Fruit fly (Drosophila melanogaster) whole organism, embryonic: ENCODE measurements around the gene CG4025.

Experiments used
- CG10366 ChIP-seq: fragments of 200-800 bp; sonication (Bioruptor generic); IDR thresholded peaks from 2 replicates; pipeline ENCODE4 v1.3.6; 2022; ENCODE audit warnings: missing biosample characterization, missing genetic modification characterization
- CG11247 ChIP-seq: fragments of 200-800 bp; sonication (Bioruptor generic); IDR thresholded peaks from 2 replicates; pipeline ENCODE4 v1.3.6; 2022; ENCODE audit warnings: missing biosample characterization, missing genetic modification characterization
- CG11695 ChIP-seq: fragments of 200-800 bp; sonication (Bioruptor generic); IDR thresholded peaks from 3 replicates; pipeline ENCODE4 v1.3.6; 2022; ENCODE audit warnings: missing biosample characterization, missing genetic modification characterization
- CG11696 ChIP-seq: fragments of 200-800 bp; sonication (Bioruptor generic); IDR thresholded peaks from 2 replicates; pipeline ENCODE4 v1.3.6; 2022; ENCODE audit warnings: missing biosample characterization, missing genetic modification characterization
- CG11723 ChIP-seq: fragments of 200-800 bp; sonication (Bioruptor generic); optimal IDR thresholded peaks from 2 replicates; lab custom pipeline; 2017; ENCODE audit warnings: missing biosample characterization, mild to moderate bottlenecking, missing genetic modification characterization
- CG12391 ChIP-seq: fragments of 200-800 bp; sonication (Bioruptor generic); optimal IDR thresholded peaks from 3 replicates; lab custom pipeline; 2018; ENCODE audit warnings: missing biosample characterization, mild to moderate bottlenecking, missing genetic modification characterization, moderate library complexity
- CG13123 ChIP-seq: fragments of 200-800 bp; sonication (Bioruptor generic); optimal IDR thresholded peaks from 2 replicates; lab custom pipeline; 2016; ENCODE audit warnings: missing biosample characterization, missing genetic modification characterization
- CG13287 ChIP-seq: fragments of 200-800 bp; sonication (Bioruptor generic); IDR thresholded peaks from 2 replicates; pipeline ENCODE4 v1.3.6; 2022; ENCODE audit warnings: missing biosample characterization, missing genetic modification characterization; ENCODE audit not compliant: partially characterized antibody
- CG18262 ChIP-seq: fragments of 200-800 bp; optimal IDR thresholded peaks from 3 replicates; lab custom pipeline; 2019; ENCODE audit warnings: missing biosample characterization, mild to moderate bottlenecking, missing genetic modification characterization, moderate library complexity
- CG18599 ChIP-seq: fragments of 200-800 bp; sonication (Bioruptor generic); optimal IDR thresholded peaks from 3 replicates; lab custom pipeline; 2017; ENCODE audit warnings: missing biosample characterization, missing genetic modification characterization, mild to moderate bottlenecking, moderate library complexity, missing genetic modification reagents
- CG18764 ChIP-seq: fragments of 200-800 bp; sonication (Bioruptor generic); optimal IDR thresholded peaks from 3 replicates; lab custom pipeline; 2016; ENCODE audit warnings: missing biosample characterization, missing genetic modification characterization
- CG3281 ChIP-seq: fragments of 200-800 bp; sonication (Bioruptor generic); optimal IDR thresholded peaks from 3 replicates; lab custom pipeline; 2017; ENCODE audit warnings: missing biosample characterization, mild to moderate bottlenecking, missing genetic modification characterization
- CG4360 ChIP-seq: fragments of 200-800 bp; sonication (Bioruptor generic); IDR thresholded peaks from 2 replicates; pipeline ENCODE4 v1.3.6; 2022; ENCODE audit warnings: missing biosample characterization, missing genetic modification characterization
- CG4730 ChIP-seq: fragments of 200-800 bp; sonication (Bioruptor generic); IDR thresholded peaks from 2 replicates; pipeline ENCODE4 v1.3.6; 2022; ENCODE audit warnings: missing biosample characterization, missing genetic modification characterization
- CG5953 ChIP-seq: fragments of 200-800 bp; sonication (Bioruptor generic); IDR thresholded peaks from 2 replicates; pipeline ENCODE4 v1.3.6; 2022; ENCODE audit warnings: missing biosample characterization, missing genetic modification characterization
- CG7839 ChIP-seq: fragments of 200-800 bp; sonication (Bioruptor generic); optimal IDR thresholded peaks from 3 replicates; lab custom pipeline; 2018; ENCODE audit warnings: missing biosample characterization, mild to moderate bottlenecking, missing genetic modification characterization, moderate library complexity
- CG8089 ChIP-seq: fragments of 200-800 bp; sonication (Bioruptor generic); optimal IDR thresholded peaks from 3 replicates; lab custom pipeline; 2016; ENCODE audit warnings: missing biosample characterization, missing genetic modification characterization
- CG8944 ChIP-seq: fragments of 200-800 bp; sonication (Bioruptor generic); optimal IDR thresholded peaks from 3 replicates; lab custom pipeline; 2016; ENCODE audit warnings: missing biosample characterization, missing genetic modification characterization
- Chrac-16 ChIP-seq: fragments of 200-800 bp; sonication (Bioruptor generic); optimal IDR thresholded peaks from 3 replicates; lab custom pipeline; 2016; ENCODE audit warnings: missing biosample characterization, missing genetic modification characterization
- D19B ChIP-seq: fragments of 200-800 bp; sonication (Bioruptor generic); optimal IDR thresholded peaks from 2 replicates; lab custom pipeline; 2017; ENCODE audit warnings: missing biosample characterization, mild to moderate bottlenecking, missing genetic modification characterization
- Dp ChIP-seq: fragments of 200-800 bp; sonication (Bioruptor generic); optimal IDR thresholded peaks from 2 replicates; lab custom pipeline; 2018; ENCODE audit warnings: missing biosample characterization, mild to moderate bottlenecking, missing genetic modification characterization, moderate library complexity
- H15 ChIP-seq: fragments of 200-800 bp; sonication (Bioruptor generic); IDR thresholded peaks from 3 replicates; pipeline ENCODE4 v1.3.6; 2022; ENCODE audit warnings: missing biosample characterization, missing genetic modification characterization
- Hand ChIP-seq: fragments of 200-800 bp; sonication (Bioruptor generic); optimal IDR thresholded peaks from 2 replicates; lab custom pipeline; 2017; ENCODE audit warnings: mild to moderate bottlenecking, missing biosample characterization, missing genetic modification reagents, missing genetic modification characterization
- Hr78 ChIP-seq, 2 experiments: fragments of 200-800 bp in 1 of 2; fragments of >200 bp in 1 of 2; sonication (Bioruptor generic) in 1 of 2; optimal IDR thresholded peaks; 2 replicates each; lab custom pipeline; 2017 to 2019; ENCODE audit warnings: missing biosample characterization in 2 of 2, missing genetic modification characterization in 2 of 2, mild to moderate bottlenecking in 1 of 2, moderate library complexity in 1 of 2
- Lpt ChIP-seq: fragments of >200 bp; optimal IDR thresholded peaks from 2 replicates; lab custom pipeline; 2018; ENCODE audit warnings: missing biosample characterization, missing genetic modification characterization
- Poxn ChIP-seq: fragments of 200-800 bp; sonication (Bioruptor generic); IDR thresholded peaks from 2 replicates; pipeline ENCODE4 v1.3.6; 2022; ENCODE audit warnings: missing biosample characterization, missing genetic modification characterization
- Ravus ChIP-seq: fragments of 200-800 bp; sonication (Bioruptor generic); IDR thresholded peaks from 2 replicates; pipeline ENCODE4 v1.3.6; 2022; ENCODE audit warnings: missing biosample characterization, missing genetic modification characterization
- Ssrp ChIP-seq: fragments of 200-800 bp; sonication (Bioruptor generic); optimal IDR thresholded peaks from 2 replicates; lab custom pipeline; 2018; ENCODE audit warnings: missing biosample characterization, mild to moderate bottlenecking, missing genetic modification characterization, moderate library complexity
- Usf ChIP-seq: fragments of 200-800 bp; sonication (Bioruptor generic); optimal IDR thresholded peaks from 2 replicates; lab custom pipeline; 2017; ENCODE audit warnings: missing genotype, missing biosample characterization, missing genetic modification characterization
- Vsx1 ChIP-seq: fragments of 200-800 bp; sonication (Bioruptor generic); optimal IDR thresholded peaks from 2 replicates; lab custom pipeline; 2017; ENCODE audit warnings: missing biosample characterization, mild to moderate bottlenecking, missing genetic modification characterization, missing genetic modification reagents
- dan ChIP-seq: fragments of 200-800 bp; sonication (Bioruptor generic); IDR thresholded peaks from 2 replicates; pipeline ENCODE4 v1.3.6; 2022; ENCODE audit warnings: missing biosample characterization, missing genetic modification characterization
- danr ChIP-seq: fragments of 200-800 bp; sonication (Bioruptor generic); IDR thresholded peaks from 2 replicates; pipeline ENCODE4 v1.3.6; 2022; ENCODE audit warnings: missing biosample characterization, missing genetic modification characterization
- ems ChIP-seq: fragments of 200-800 bp; sonication (Bioruptor generic); optimal IDR thresholded peaks from 3 replicates; lab custom pipeline; 2016; ENCODE audit warnings: missing biosample characterization, missing genetic modification characterization
- gfzf ChIP-seq: fragments of 200-800 bp; sonication (Bioruptor generic); optimal IDR thresholded peaks from 2 replicates; lab custom pipeline; 2016; ENCODE audit warnings: missing biosample characterization, mild to moderate bottlenecking, missing genetic modification characterization, moderate library complexity
- inv ChIP-seq: fragments of 200-800 bp; sonication (Bioruptor generic); IDR thresholded peaks from 2 replicates; pipeline ENCODE4 v1.3.6; 2022; ENCODE audit warnings: missing biosample characterization, missing genetic modification characterization; ENCODE audit not compliant: partially characterized antibody
- kni ChIP-seq: fragments of 200-800 bp; sonication (Bioruptor generic); optimal IDR thresholded peaks from 3 replicates; lab custom pipeline; 2017; ENCODE audit warnings: mild to moderate bottlenecking, missing biosample characterization, missing genetic modification reagents, missing genetic modification characterization
- nerfin-1 ChIP-seq: fragments of 200-800 bp; sonication (Bioruptor generic); optimal IDR thresholded peaks from 3 replicates; lab custom pipeline; 2019; ENCODE audit warnings: missing biosample characterization, mild to moderate bottlenecking, missing genetic modification characterization, moderate library complexity
- oc ChIP-seq: fragments of 200-800 bp; sonication (Bioruptor generic); optimal IDR thresholded peaks from 2 replicates; lab custom pipeline; 2018; ENCODE audit warnings: missing biosample characterization, mild to moderate bottlenecking, missing genetic modification characterization, moderate library complexity
- otp ChIP-seq: fragments of 200-800 bp; sonication (Bioruptor generic); IDR thresholded peaks from 3 replicates; pipeline ENCODE4, ENCODE4 v1.3.6; 2022; ENCODE audit warnings: missing biosample characterization, missing genetic modification characterization
- peb ChIP-seq: fragments of 200-800 bp; sonication (Bioruptor generic); IDR thresholded peaks from 2 replicates; pipeline ENCODE4 v1.3.6; 2022; ENCODE audit warnings: missing biosample characterization, missing genetic modification characterization
- salm ChIP-seq: fragments of 200-800 bp; sonication (Bioruptor generic); optimal IDR thresholded peaks from 2 replicates; lab custom pipeline; 2018; ENCODE audit warnings: missing biosample characterization, mild to moderate bottlenecking, missing genetic modification characterization
- stc ChIP-seq: fragments of 200-800 bp; sonication (Bioruptor generic); IDR thresholded peaks from 2 replicates; pipeline ENCODE4 v1.3.6; 2022; ENCODE audit warnings: missing biosample characterization, missing genetic modification characterization
- tio ChIP-seq: fragments of 200-800 bp; sonication (Bioruptor generic); optimal IDR thresholded peaks from 2 replicates; lab custom pipeline; 2017; ENCODE audit warnings: missing biosample characterization, missing genetic modification characterization, inconsistent platforms
- tup ChIP-seq: fragments of 200-800 bp; sonication (Bioruptor generic); optimal IDR thresholded peaks from 2 replicates; lab custom pipeline; 2016; ENCODE audit warnings: missing biosample characterization, mild to moderate bottlenecking, missing genetic modification characterization, moderate library complexity
- unc-4 ChIP-seq: fragments of 200-800 bp; sonication (Bioruptor generic); IDR thresholded peaks from 2 replicates; pipeline ENCODE4 v1.3.6; 2022; ENCODE audit warnings: missing biosample characterization, missing genetic modification characterization; ENCODE audit not compliant: partially characterized antibody
- wdn ChIP-seq: fragments of 200-800 bp; sonication (Bioruptor generic); IDR thresholded peaks from 2 replicates; pipeline ENCODE4 v1.3.6; 2022; ENCODE audit warnings: missing biosample characterization, missing genetic modification characterization
- wek ChIP-seq: fragments of 200-800 bp; sonication (Bioruptor generic); optimal IDR thresholded peaks from 3 replicates; lab custom pipeline; 2018; ENCODE audit warnings: missing biosample characterization, mild to moderate bottlenecking, missing genetic modification characterization, moderate library complexity
- z ChIP-seq: fragments of 200-800 bp; sonication (Bioruptor generic); IDR thresholded peaks from 3 replicates; pipeline ENCODE4 v1.3.6; 2022; ENCODE audit warnings: missing biosample characterization, missing genetic modification characterization

The CG4025 gene

DNA sequence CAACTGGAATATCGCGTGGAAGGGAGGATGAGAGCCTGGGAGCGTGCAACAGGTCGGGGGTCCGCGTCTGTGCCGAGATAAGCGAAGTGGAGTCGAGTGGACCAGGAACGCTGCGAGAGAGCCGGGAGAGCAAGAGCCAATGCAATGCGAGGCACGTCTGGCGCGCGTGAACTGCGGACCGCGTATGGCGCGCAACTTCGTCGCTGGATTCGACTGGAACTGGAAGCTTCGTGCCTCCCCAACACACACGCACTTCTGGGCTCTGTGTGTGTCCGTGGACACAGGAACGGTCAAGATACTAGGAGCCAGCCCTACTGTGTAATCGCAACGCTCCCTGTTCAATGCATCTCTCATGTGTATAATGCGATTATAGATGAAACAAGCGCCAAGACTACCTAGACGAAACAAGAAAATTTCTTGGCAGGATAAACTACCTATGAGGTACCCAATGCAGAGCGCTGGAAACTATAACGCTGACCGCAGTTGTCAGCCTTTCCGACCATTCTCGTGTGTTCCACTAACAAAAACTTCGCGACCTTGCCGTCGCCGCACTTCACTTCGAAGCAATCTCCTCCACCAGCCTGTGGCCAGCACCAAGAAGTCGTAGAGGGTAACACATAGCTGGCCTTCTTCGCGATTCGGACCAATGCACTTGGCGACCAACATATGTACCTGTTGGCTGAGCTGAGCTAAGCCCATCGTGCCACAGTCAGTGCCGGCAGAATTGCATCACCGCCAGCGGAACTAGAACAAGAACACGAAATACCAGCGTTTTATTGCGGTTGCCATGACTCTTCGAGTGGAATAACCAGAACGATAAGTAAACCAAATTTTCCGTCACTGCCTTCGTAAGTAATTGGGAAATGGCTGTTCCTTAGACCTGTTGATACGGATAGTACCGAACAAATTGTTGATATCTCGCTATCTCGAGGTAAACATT, 4.6 kb upstream of the CG4025 start, which contains the start of gene Rtca (continued):
- TF ChIP-seq Lpt (GFP tag; lab: Kevin White, UChicago) (no peak), CG3281 (GFP tag; lab: Kevin White, UChicago) (peak; percentile 78), gfzf (GFP tag; lab: Kevin White, UChicago) (no peak), CG18599 (GFP tag; lab: Kevin White, UChicago) (peak; percentile 93), CG5953 (GFP tag; lab: Robert Waterston, UW) (peak; percentile 45; the same call in 1 of the 2 replicates), dan (no peak), danr (peak; percentile 48; the same call in 1 of the 2 replicates), Poxn (GFP tag; lab: Robert Waterston, UW) (0 out of 2 replicates have a peak, but pooled peaks have one; percentile 15), Vsx1 (GFP tag; lab: Kevin White, UChicago) (no peak), oc (tag; lab: Kevin White, UChicago) (no peak), stc (GFP tag; lab: Robert Waterston, UW) (peak; percentile 57; the same call in 1 of the 2 replicates), CG4360 (GFP tag; lab: Robert Waterston, UW) (0 out of 2 replicates have a peak, but pooled peaks have one; percentile 21), CG13123 (peak; percentile 3), inv (GFP tag; lab: Robert Waterston, UW) (no peak), CG12391 (peak; percentile 68), CG11695 (GFP tag; lab: Robert Waterston, UW) (peak; percentile 67), CG7839 (tag; lab: Kevin White, UChicago) (peak; percentile 80), kni (GFP tag; lab: Kevin White, UChicago) (no peak), z (no peak), Chrac-16 (peak; percentile 50), H15 (GFP tag; lab: Robert Waterston, UW) (peak; percentile 44; the same call in 1 of the 3 replicates), Hand (GFP tag; lab: Kevin White, UChicago) (peak; percentile 80), CG13287 (GFP tag; lab: Robert Waterston, UW) (0 out of 2 replicates have a peak, but pooled peaks have one; percentile 13), wdn (GFP tag; lab: Robert Waterston, UW) (peak; percentile 56), tio (GFP tag; lab: Kevin White, UChicago) (no peak), CG11723 (peak; percentile 34), CG11696 (GFP tag; lab: Robert Waterston, UW) (peak; percentile 95), salm (tag; lab: Kevin White, UChicago) (no peak), tup (no peak), CG4730 (GFP tag; lab: Robert Waterston, UW) (no peak), Hr78 (GFP tag; optimal IDR thresholded peaks at IDR 0.05; lab: Kevin White, UChicago) (no peak), Ravus (no peak), peb (GFP tag; lab: Robert Waterston, UW) (no peak), nerfin-1 (peak; percentile 15), wek (GFP tag; lab: Kevin White, UChicago) (no peak), CG18262 (peak; percentile 60), D19B (peak; percentile 60), CG11247 (GFP tag; lab: Robert Waterston, UW) (peak; percentile 62; the same call in 1 of the 2 replicates), Dp (GFP tag; lab: Kevin White, UChicago) (no peak), unc-4 (GFP tag; lab: Robert Waterston, UW) (no peak), CG8944 (GFP tag; lab: Kevin White, UChicago) (peak; percentile 59), Usf (GFP tag; lab: Kevin White, UChicago) (peak; percentile 18), ems (GFP tag; lab: Kevin White, UChicago) (peak; percentile 57), CG18764 (GFP tag; lab: Kevin White, UChicago) (peak; percentile 23), Ssrp (tag; lab: Kevin White, UChicago) (peak; percentile 47), CG10366 (GFP tag; lab: Robert Waterston, UW) (peak; percentile 64), otp (peak; percentile 51; the same call in 1 of the 3 replicates), CG8089 (GFP tag; lab: Kevin White, UChicago) (peak; percentile 11)
